Worm (Caenorhabditis elegans): ENCODE measurements around the gene srw-41.

Gene srw-41

ce11 chrV:16746231-16746990 lies 49.1 kb downstream of the srw-41 start, which contains the start of gene gyg-2:
Gene gyg-2, minus strand, starts transcription at chrV:16746258.
- TF ChIP-seq nhr-77 (tag; optimal IDR thresholded peaks at IDR 0.05) (no peak), jun-1 (tag; optimal IDR thresholded peaks at IDR 0.05) (no peak), ceh-82 (tag; optimal IDR thresholded peaks at IDR 0.05) (no peak), unc-39 (tag; optimal IDR thresholded peaks at IDR 0.05) (no peak), ztf-4 (tag; optimal IDR thresholded peaks at IDR 0.05) (no peak), nhr-23 (tag; optimal IDR thresholded peaks at IDR 0.05) (no peak), fkh-10 (GFP tag; optimal IDR thresholded peaks at IDR 0.05) (no peak), aly-2 (tag; optimal IDR thresholded peaks at IDR 0.05) (no peak), R02D3.7 (tag; optimal IDR thresholded peaks at IDR 0.05) (no peak), nhr-12 (tag; optimal IDR thresholded peaks at IDR 0.05) (no peak), nhr-25 (tag; optimal IDR thresholded peaks at IDR 0.05) (no peak), fos-1 (tag; optimal IDR thresholded peaks at IDR 0.05) (no peak), ZK546.5 (tag; optimal IDR thresholded peaks at IDR 0.05) (no peak), mml-1 (tag; optimal IDR thresholded peaks at IDR 0.05) (no peak), nhr-76 (tag; optimal IDR thresholded peaks at IDR 0.05) (no peak), ceh-28 (tag; optimal IDR thresholded peaks at IDR 0.05) (no peak), nhr-43 (tag; optimal IDR thresholded peaks at IDR 0.05; ENCODE audit: poor library complexity, severe bottlenecking) (no peak), egl-27 (tag; optimal IDR thresholded peaks at IDR 0.05) (no peak)

- TF ChIP-seq nhr-28 (tag; optimal IDR thresholded peaks at IDR 0.05) (no peak), elt-3 (tag; optimal IDR thresholded peaks at IDR 0.05) (no peak), nhr-43 (tag; optimal IDR thresholded peaks at IDR 0.05; ENCODE audit: poor library complexity, severe bottlenecking) (no peak), fkh-10 (GFP tag; optimal IDR thresholded peaks at IDR 0.05) (no peak), mdl-1 (tag; optimal IDR thresholded peaks at IDR 0.05) (no peak), tbx-2 (tag; optimal IDR thresholded peaks at IDR 0.05) (no peak), ceh-82 (tag; optimal IDR thresholded peaks at IDR 0.05) (no peak), nhr-67 (tag; optimal IDR thresholded peaks at IDR 0.05) (no peak), mml-1 (tag; optimal IDR thresholded peaks at IDR 0.05) (no peak), ztf-11 (tag; optimal IDR thresholded peaks at IDR 0.05) (no peak), ama-1 (optimal IDR thresholded peaks at IDR 0.05) (no peak), aly-2 (tag; optimal IDR thresholded peaks at IDR 0.05) (no peak), lin-15B (tag; optimal IDR thresholded peaks at IDR 0.05) (no peak), daf-12 (tag; optimal IDR thresholded peaks at IDR 0.05) (no peak), nhr-77 (tag; optimal IDR thresholded peaks at IDR 0.05) (no peak), sea-2 (GFP tag; optimal IDR thresholded peaks at IDR 0.05) (no peak), nhr-11 (tag; optimal IDR thresholded peaks at IDR 0.05) (no peak)
Measured at ce11 chrV:16747031-16747672, 49.9 kb downstream of the srw-41 start, which contains the start of gene dkf-2. Gene dkf-2, plus strand, starts transcription at chrV:16747622.
